Fruit fly (Drosophila melanogaster) whole organism, embryonic: Measurements from ENCODE around the gene Pex10.
A peak's percentile ranks its signal among the peaks of the same experiment; 100 is the strongest.

Experiments
- BEAF-32 ChIP-seq: fragments of 200-800 bp; sonication (Bioruptor generic); optimal IDR thresholded peaks from 3 replicates; lab custom pipeline; 2017; ENCODE audit warnings: missing biosample characterization, missing genetic modification characterization, mild to moderate bottlenecking, moderate library complexity, missing genetic modification reagents
- Blimp-1 ChIP-seq: fragments of 200-800 bp; sonication (Bioruptor generic); optimal IDR thresholded peaks from 3 replicates; lab custom pipeline; 2018; ENCODE audit warnings: missing biosample characterization, missing genetic modification characterization, mild to moderate bottlenecking, moderate library complexity, missing genetic modification reagents
- CG10274 ChIP-seq: fragments of 200-800 bp; sonication (Bioruptor generic); optimal IDR thresholded peaks from 3 replicates; lab custom pipeline; 2017; ENCODE audit warnings: missing biosample characterization, mild to moderate bottlenecking, missing genetic modification characterization
- CG10979 ChIP-seq: fragments of 200-800 bp; sonication (Bioruptor generic); optimal IDR thresholded peaks from 2 replicates; lab custom pipeline; 2018; ENCODE audit warnings: missing biosample characterization, mild to moderate bottlenecking, missing genetic modification characterization, moderate library complexity
- CG11093 ChIP-seq: fragments of 200-800 bp; sonication (Bioruptor generic); IDR thresholded peaks from 3 replicates; pipeline ENCODE4 v1.3.6; 2022; ENCODE audit warnings: missing biosample characterization, missing genetic modification characterization
- CG11504 ChIP-seq: fragments of 200-800 bp; sonication (Bioruptor generic); optimal IDR thresholded peaks from 3 replicates; lab custom pipeline; 2019; ENCODE audit warnings: missing biosample characterization, mild to moderate bottlenecking, missing genetic modification characterization, moderate library complexity
- CG14050 ChIP-seq: fragments of 200-800 bp; sonication (Bioruptor generic); IDR thresholded peaks from 3 replicates; pipeline ENCODE4 v1.3.6; 2022; ENCODE audit warnings: missing biosample characterization, missing genetic modification characterization
- CG15269 ChIP-seq: fragments of 200-800 bp; sonication (Bioruptor generic); optimal IDR thresholded peaks from 2 replicates; lab custom pipeline; 2018; ENCODE audit warnings: missing biosample characterization, mild to moderate bottlenecking, missing genetic modification characterization, moderate library complexity
- CG17385 ChIP-seq: fragments of 200-800 bp; sonication (Bioruptor generic); optimal IDR thresholded peaks from 3 replicates; lab custom pipeline; 2018; ENCODE audit warnings: missing biosample characterization, mild to moderate bottlenecking, missing genetic modification characterization
- CG18764 ChIP-seq: fragments of 200-800 bp; sonication (Bioruptor generic); optimal IDR thresholded peaks from 3 replicates; lab custom pipeline; 2016; ENCODE audit warnings: missing biosample characterization, missing genetic modification characterization
- CG2120 ChIP-seq: fragments of 200-800 bp; sonication (Bioruptor generic); optimal IDR thresholded peaks from 3 replicates; lab custom pipeline; 2016; ENCODE audit warnings: missing biosample characterization, missing genetic modification characterization
- CG2678 ChIP-seq: fragments of 200-800 bp; sonication (Bioruptor generic); optimal IDR thresholded peaks from 3 replicates; lab custom pipeline; 2019; ENCODE audit warnings: missing biosample characterization, mild to moderate bottlenecking, missing genetic modification characterization, moderate library complexity
- CG30020 ChIP-seq: fragments of 200-800 bp; optimal IDR thresholded peaks from 2 replicates; lab custom pipeline; 2019; ENCODE audit warnings: missing biosample characterization, mild to moderate bottlenecking, missing genetic modification characterization, moderate library complexity
- CG3281 ChIP-seq: fragments of 200-800 bp; sonication (Bioruptor generic); optimal IDR thresholded peaks from 3 replicates; lab custom pipeline; 2017; ENCODE audit warnings: missing biosample characterization, mild to moderate bottlenecking, missing genetic modification characterization
- CG3726 ChIP-seq: fragments of 200-800 bp; sonication (Bioruptor generic); IDR thresholded peaks from 3 replicates; pipeline ENCODE4, ENCODE4 v1.3.6; 2022; ENCODE audit warnings: missing biosample characterization, missing genetic modification characterization
- CG4282 ChIP-seq: fragments of 200-800 bp; sonication (Bioruptor generic); optimal IDR thresholded peaks from 2 replicates; lab custom pipeline; 2016; ENCODE audit warnings: missing biosample characterization, missing genetic modification characterization
- CG4854 ChIP-seq: fragments of 200-800 bp; sonication (Bioruptor generic); optimal IDR thresholded peaks from 2 replicates; lab custom pipeline; 2016; ENCODE audit warnings: missing biosample characterization, missing genetic modification characterization, inconsistent platforms
- CG7839 ChIP-seq: fragments of 200-800 bp; sonication (Bioruptor generic); optimal IDR thresholded peaks from 3 replicates; lab custom pipeline; 2018; ENCODE audit warnings: missing biosample characterization, mild to moderate bottlenecking, missing genetic modification characterization, moderate library complexity
- CG8388 ChIP-seq: fragments of 200-800 bp; sonication (Bioruptor generic); optimal IDR thresholded peaks from 2 replicates; lab custom pipeline; 2019; ENCODE audit warnings: missing biosample characterization, mild to moderate bottlenecking, missing genetic modification characterization, moderate library complexity
- CG8478 ChIP-seq: fragments of >200 bp; optimal IDR thresholded peaks from 2 replicates; lab custom pipeline; 2018
- CG9437 ChIP-seq: fragments of 200-800 bp; sonication (Bioruptor generic); optimal IDR thresholded peaks from 2 replicates; lab custom pipeline; 2018; ENCODE audit warnings: missing biosample characterization, mild to moderate bottlenecking, missing genetic modification characterization
- H15 ChIP-seq: fragments of 200-800 bp; sonication (Bioruptor generic); IDR thresholded peaks from 3 replicates; pipeline ENCODE4 v1.3.6; 2022; ENCODE audit warnings: missing biosample characterization, missing genetic modification characterization
- Hand ChIP-seq: fragments of 200-800 bp; sonication (Bioruptor generic); optimal IDR thresholded peaks from 2 replicates; lab custom pipeline; 2017; ENCODE audit warnings: mild to moderate bottlenecking, missing biosample characterization, missing genetic modification reagents, missing genetic modification characterization
- Pdp1 ChIP-seq, 2 experiments: fragments of 200-800 bp; sonication (Bioruptor generic); optimal IDR thresholded peaks; 3 replicates each; lab custom pipeline; 2016; ENCODE audit warnings: missing biosample characterization in 2 of 2, missing genetic modification characterization in 2 of 2, mild to moderate bottlenecking in 1 of 2, moderate library complexity in 1 of 2
- Poxn ChIP-seq: fragments of 200-800 bp; sonication (Bioruptor generic); IDR thresholded peaks from 2 replicates; pipeline ENCODE4 v1.3.6; 2022; ENCODE audit warnings: missing biosample characterization, missing genetic modification characterization
- Ssrp ChIP-seq: fragments of 200-800 bp; sonication (Bioruptor generic); optimal IDR thresholded peaks from 2 replicates; lab custom pipeline; 2018; ENCODE audit warnings: missing biosample characterization, mild to moderate bottlenecking, missing genetic modification characterization, moderate library complexity
- ac ChIP-seq: fragments of 200-800 bp; sonication (Bioruptor generic); optimal IDR thresholded peaks from 3 replicates; lab custom pipeline; 2017; ENCODE audit warnings: missing biosample characterization, mild to moderate bottlenecking, missing genetic modification characterization
- bbx ChIP-seq: fragments of 200-800 bp; sonication (Bioruptor generic); IDR thresholded peaks from 2 replicates; pipeline ENCODE4 v1.3.6; 2022; ENCODE audit warnings: missing biosample characterization, missing genetic modification characterization; ENCODE audit not compliant: partially characterized antibody
- bcd ChIP-seq: fragments of 200-800 bp; sonication (Bioruptor generic); optimal IDR thresholded peaks from 2 replicates; lab custom pipeline; 2017; ENCODE audit warnings: missing biosample characterization, mild to moderate bottlenecking, missing genetic modification characterization
- chm ChIP-seq: fragments of 200-800 bp; sonication (Bioruptor generic); IDR thresholded peaks from 2 replicates; pipeline ENCODE4 v1.3.6; 2022; ENCODE audit warnings: missing biosample characterization, missing genetic modification characterization
- cwo ChIP-seq: fragments of 200-800 bp; sonication (Bioruptor generic); optimal IDR thresholded peaks from 3 replicates; lab custom pipeline; 2017; ENCODE audit warnings: missing biosample characterization, missing genetic modification characterization, mild to moderate bottlenecking, moderate library complexity, missing genetic modification reagents
- fd102C ChIP-seq: fragments of 200-800 bp; sonication (Bioruptor generic); optimal IDR thresholded peaks from 2 replicates; lab custom pipeline; 2018; ENCODE audit warnings: missing biosample characterization, mild to moderate bottlenecking, missing genetic modification characterization, moderate library complexity
- gcm ChIP-seq: fragments of 200-800 bp; sonication (Bioruptor generic); optimal IDR thresholded peaks from 2 replicates; lab custom pipeline; 2019; ENCODE audit warnings: missing biosample characterization, mild to moderate bottlenecking, missing genetic modification characterization, moderate library complexity
- gem ChIP-seq: fragments of 200-800 bp; sonication (Bioruptor generic); optimal IDR thresholded peaks from 2 replicates; lab custom pipeline; 2019; ENCODE audit warnings: missing biosample characterization, mild to moderate bottlenecking, missing genetic modification characterization, moderate library complexity
- grau ChIP-seq: fragments of 200-800 bp; optimal IDR thresholded peaks from 3 replicates; lab custom pipeline; 2019; ENCODE audit warnings: missing biosample characterization, mild to moderate bottlenecking, missing genetic modification characterization, moderate library complexity
- lilli ChIP-seq: fragments of 200-800 bp; sonication (Bioruptor generic); optimal IDR thresholded peaks from 3 replicates; lab custom pipeline; 2016; ENCODE audit warnings: missing biosample characterization, missing genetic modification characterization
- nerfin-2 ChIP-seq: fragments of 200-800 bp; sonication (Bioruptor generic); IDR thresholded peaks from 2 replicates; pipeline ENCODE4 v1.3.6; 2022; ENCODE audit warnings: missing biosample characterization, missing genetic modification characterization; ENCODE audit not compliant: partially characterized antibody
- pnt ChIP-seq: fragments of 200-800 bp; sonication (Bioruptor generic); optimal IDR thresholded peaks from 3 replicates; lab custom pipeline; 2016; ENCODE audit warnings: missing biosample characterization, missing genetic modification characterization
- prd ChIP-seq, 3 experiments: fragments of >200 bp in 2 of 3; fragments of 200-800 bp in 1 of 3; sonication (Bioruptor generic) in 1 of 3; optimal IDR thresholded peaks in 2 of 3; IDR thresholded peaks in 1 of 3; 2 replicates in 2 of 3; 3 replicates in 1 of 3; pipeline versions ENCODE4 v1.3.6 to Lab custom; 2017 to 2022; ENCODE audit warnings: missing biosample characterization in 1 of 3, missing genetic modification characterization in 1 of 3
- pros ChIP-seq: fragments of 200-800 bp; sonication (Bioruptor generic); optimal IDR thresholded peaks from 3 replicates; lab custom pipeline; 2019; ENCODE audit warnings: missing biosample characterization, mild to moderate bottlenecking, missing genetic modification characterization, moderate library complexity
- rib ChIP-seq: fragments of 200-800 bp; sonication (Bioruptor generic); IDR thresholded peaks from 2 replicates; pipeline ENCODE4 v1.3.6; 2022; ENCODE audit warnings: missing biosample characterization, missing genetic modification characterization
- sens ChIP-seq: fragments of 200-800 bp; sonication (Bioruptor generic); peaks from one replicate; lab custom pipeline; 2016; ENCODE audit warnings: missing biosample characterization, missing genetic modification characterization
- stc ChIP-seq: fragments of 200-800 bp; sonication (Bioruptor generic); IDR thresholded peaks from 2 replicates; pipeline ENCODE4 v1.3.6; 2022; ENCODE audit warnings: missing biosample characterization, missing genetic modification characterization
- sug ChIP-seq: fragments of 200-800 bp; optimal IDR thresholded peaks from 2 replicates; lab custom pipeline; 2019; ENCODE audit warnings: missing biosample characterization, mild to moderate bottlenecking, missing genetic modification characterization, moderate library complexity
- trh ChIP-seq: fragments of 200-800 bp; sonication (Bioruptor generic); optimal IDR thresholded peaks from 2 replicates; lab custom pipeline; 2016; ENCODE audit warnings: missing biosample characterization, missing genetic modification characterization
- vfl ChIP-seq: fragments of 200-800 bp; sonication (Bioruptor generic); optimal IDR thresholded peaks from 2 replicates; lab custom pipeline; 2016; ENCODE audit warnings: missing biosample characterization, missing genetic modification characterization
- wor ChIP-seq: fragments of 200-800 bp; sonication (Bioruptor generic); IDR thresholded peaks from 2 replicates; pipeline ENCODE4 v1.3.6; 2022; ENCODE audit warnings: missing biosample characterization, missing genetic modification characterization
- zen2 ChIP-seq: fragments of 200-800 bp; sonication (Bioruptor generic); IDR thresholded peaks from 3 replicates; pipeline ENCODE4 v1.3.6; 2022; ENCODE audit warnings: missing biosample characterization, missing genetic modification characterization; ENCODE audit not compliant: partially characterized antibody

Gene Pex10

dm6 chr3L:1579169-1579853 is 21.3 kb downstream of the Pex10 start (continued):
- TF ChIP-seq CG2120 (peak; percentile 54), bbx (GFP tag; lab: Robert Waterston, UW) (no peak), CG2678 (tag; lab: Kevin White, UChicago) (peak; percentile 80), CG3726 (GFP tag; lab: Robert Waterston, UW) (0 out of 3 replicates have a peak, but pooled peaks have one; percentile 49), CG14050 (GFP tag; lab: Robert Waterston, UW) (peak; percentile 17; the same call in 1 of the 3 replicates), BEAF-32 (GFP tag; lab: Kevin White, UChicago) (no peak), pnt (GFP tag; lab: Kevin White, UChicago) (peak; percentile 61), CG8478 (lab: Kevin White, UChicago) (no peak), H15 (GFP tag; lab: Robert Waterston, UW) (no peak), nerfin-2 (GFP tag; lab: Robert Waterston, UW) (no peak), CG11093 (GFP tag; lab: Robert Waterston, UW) (no peak; the same call in 2 of the 3 replicates), Hand (GFP tag; lab: Kevin White, UChicago) (peak; percentile 40), CG15269 (tag; lab: Kevin White, UChicago) (peak; percentile 55), CG11504 (peak; percentile 74), CG10274 (peak; percentile 35), Blimp-1 (GFP tag; lab: Kevin White, UChicago) (peak; percentile 92), gem (peak; percentile 79), prd (optimal IDR thresholded peaks at IDR 0.05; lab: Kevin White, UChicago) (no peak), prd (GFP tag; IDR thresholded peaks at IDR 0.05; lab: Robert Waterston, UW) (peak; percentile 50; the same call in 1 of the 3 replicates), wor (peak; percentile 44), Poxn (GFP tag; lab: Robert Waterston, UW) (no peak), CG8388 (peak; percentile 76), stc (GFP tag; lab: Robert Waterston, UW) (peak; percentile 66), pros (GFP tag; lab: Kevin White, UChicago) (peak; percentile 48), trh (GFP tag; lab: Kevin White, UChicago) (peak; percentile 54), CG18764 (GFP tag; lab: Kevin White, UChicago) (peak; percentile 78), CG17385 (GFP tag; lab: Kevin White, UChicago) (peak; percentile 60), rib (GFP tag; lab: Robert Waterston, UW) (no peak), lilli (peak; percentile 23), fd102C (GFP tag; lab: Kevin White, UChicago) (peak; percentile 92), grau (tag; lab: Kevin White, UChicago) (peak; percentile 95), CG30020 (tag; lab: Kevin White, UChicago) (no peak), zen2 (GFP tag; lab: Robert Waterston, UW) (no peak), CG10979 (tag; lab: Kevin White, UChicago) (peak; percentile 71), CG9437 (GFP tag; lab: Kevin White, UChicago) (peak; percentile 6), sens (GFP tag; lab: Kevin White, UChicago) (peak; percentile 98), vfl (GFP tag; lab: Kevin White, UChicago) (no peak), Ssrp (tag; lab: Kevin White, UChicago) (peak; percentile 47), Pdp1 (GFP tag; optimal IDR thresholded peaks at IDR 0.05; lab: Kevin White, UChicago) (peak; percentile 43 to 69), CG3281 (GFP tag; lab: Kevin White, UChicago) (peak; percentile 52), gcm (GFP tag; lab: Kevin White, UChicago) (peak; percentile 69), cwo (peak; percentile 25), CG4282 (peak; percentile 31), chm (peak; percentile 73), ac (GFP tag; lab: Kevin White, UChicago) (peak; percentile 91), sug (peak; percentile 58), CG7839 (peak; percentile 76), bcd (GFP tag; lab: Kevin White, UChicago) (peak; percentile 61), CG4854 (peak; percentile 59)
